Fruit fly (Drosophila melanogaster): ENCODE measurements around the gene CG33169.

DNA sequence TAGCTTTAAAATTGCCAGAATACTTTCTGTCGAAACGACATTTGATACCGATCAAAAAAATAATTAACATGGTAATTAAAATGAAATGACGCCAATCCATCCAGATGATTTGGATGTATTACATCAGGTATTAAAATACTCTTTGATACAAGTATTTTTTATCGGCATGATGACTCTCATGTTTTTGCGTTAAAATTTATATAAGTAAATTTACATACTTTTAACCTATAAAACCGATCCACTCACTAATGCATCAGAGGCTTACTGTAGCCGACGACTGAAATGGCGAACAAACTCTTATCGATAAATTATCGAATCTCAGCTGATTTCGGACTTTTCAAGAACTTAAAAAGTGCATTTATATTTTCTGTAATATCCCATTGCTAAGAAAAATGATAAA is 37.9 kb downstream of the CG33169 start, which contains the start of gene BoYb:
- TF ChIP-seq CG8478 (optimal IDR thresholded peaks at IDR 0.05) (no peak), CTCF (optimal IDR thresholded peaks at IDR 0.05) (no peak)

All from S2 (cell line).